Fruit fly (Drosophila melanogaster) whole organism, adult: ENCODE results near the gene Tgs1.

Source experiments
- CG14711 ChIP-seq: fragments of 200-800 bp; sonication (Bioruptor generic); optimal IDR thresholded peaks from 2 replicates; lab custom pipeline; 2018; ENCODE audit warnings: missing biosample characterization, mild to moderate bottlenecking, missing genetic modification characterization, moderate library complexity
- CG1620 ChIP-seq: fragments of 200-800 bp; sonication (Bioruptor generic); optimal IDR thresholded peaks from 2 replicates; lab custom pipeline; 2016; ENCODE audit warnings: missing biosample characterization, missing genetic modification characterization
- CG5204 ChIP-seq: fragments of 200-800 bp; sonication (Bioruptor generic); optimal IDR thresholded peaks from 2 replicates; lab custom pipeline; 2016; ENCODE audit warnings: missing biosample characterization, missing genetic modification characterization
- CG7045 ChIP-seq: fragments of 200-800 bp; sonication (Bioruptor generic); optimal IDR thresholded peaks from 2 replicates; lab custom pipeline; 2017; ENCODE audit warnings: missing biosample characterization, mild to moderate bottlenecking, missing genetic modification characterization
- Crg-1 ChIP-seq: fragments of 200-800 bp; sonication (Bioruptor generic); optimal IDR thresholded peaks from 2 replicates; lab custom pipeline; 2016; ENCODE audit warnings: missing biosample characterization, missing genetic modification characterization
- Hr96 ChIP-seq: fragments of 200-800 bp; sonication (Bioruptor generic); optimal IDR thresholded peaks from 2 replicates; lab custom pipeline; 2016; ENCODE audit warnings: missing biosample characterization, missing genetic modification characterization
- bab1 ChIP-seq: fragments of 200-800 bp; sonication (Bioruptor generic); optimal IDR thresholded peaks from 3 replicates; lab custom pipeline; 2019; ENCODE audit warnings: missing biosample characterization, mild to moderate bottlenecking, missing genetic modification characterization, moderate library complexity
- cic ChIP-seq: fragments of 200-800 bp; sonication (Bioruptor generic); optimal IDR thresholded peaks from 2 replicates; lab custom pipeline; 2017; ENCODE audit warnings: missing biosample characterization, mild to moderate bottlenecking, missing genetic modification characterization, moderate library complexity
- cnc ChIP-seq, 2 experiments: fragments of >200 bp; optimal IDR thresholded peaks; 2 replicates each; lab custom pipeline; 2017
- kay ChIP-seq: fragments of 200-800 bp; sonication (Bioruptor generic); peaks from one replicate; lab custom pipeline; 2016; ENCODE audit warnings: missing biosample characterization, missing genetic modification characterization, borderline replicate concordance
- pad ChIP-seq: fragments of 200-800 bp; sonication (Bioruptor generic); optimal IDR thresholded peaks from 3 replicates; lab custom pipeline; 2017; ENCODE audit warnings: missing biosample characterization, missing genetic modification characterization, mild to moderate bottlenecking, moderate library complexity, missing genetic modification reagents
- toe ChIP-seq: fragments of 200-800 bp; sonication (Bioruptor generic); optimal IDR thresholded peaks from 2 replicates; lab custom pipeline; 2016; ENCODE audit warnings: missing biosample characterization, missing genetic modification characterization

dm6 chr3R:18296737-18297136, 41.4 kb downstream of the Tgs1 start:
- TF ChIP-seq Crg-1 (GFP tag; lab: Kevin White, UChicago) (no peak), pad (no peak), cnc (optimal IDR thresholded peaks at IDR 0.05; lab: Kevin White, UChicago) (no peak), CG1620 (GFP tag; lab: Kevin White, UChicago) (no peak), toe (no peak), kay (GFP tag; lab: Kevin White, UChicago) (no peak), cic (no peak), Hr96 (GFP tag; lab: Kevin White, UChicago) (no peak), CG5204 (GFP tag; lab: Kevin White, UChicago) (no peak), bab1 (GFP tag; lab: Kevin White, UChicago) (no peak), CG7045 (GFP tag; lab: Kevin White, UChicago) (no peak), CG14711 (tag; lab: Kevin White, UChicago) (no peak)
